Fruit fly (Drosophila melanogaster) whole organism, embryonic: Measurements from ENCODE around the gene CG15773.

Experiments used
- HHEX ChIP-seq: fragments of 200-800 bp; sonication (Bioruptor generic); optimal IDR thresholded peaks from 3 replicates; lab custom pipeline; 2017; ENCODE audit warnings: missing biosample characterization, mild to moderate bottlenecking, missing genetic modification characterization, missing genetic modification reagents
- disco-r ChIP-seq: fragments of 200-800 bp; sonication (Bioruptor generic); optimal IDR thresholded peaks from 2 replicates; lab custom pipeline; 2016; ENCODE audit warnings: missing biosample characterization, missing genetic modification characterization
- tgo ChIP-seq: fragments of 200-800 bp; sonication (Bioruptor generic); IDR thresholded peaks from 3 replicates; pipeline ENCODE4 v1.3.6; 2022; ENCODE audit warnings: missing biosample characterization, missing genetic modification characterization

dm6 chrX:5712966-5713365 lies 19.6 kb upstream of the CG15773 start:
- no peak for TF ChIP-seq HHEX (GFP tag; lab: Kevin White, UChicago)
- TF ChIP-seq tgo (GFP tag; lab: Robert Waterston, UW), result no peak
- TF ChIP-seq disco-r (GFP tag; lab: Kevin White, UChicago), result no peak
